Fruit fly (Drosophila melanogaster) whole organism, adult: ENCODE results near the gene Apoltp.

Experiments used
- CG12768 ChIP-seq: fragments of 200-800 bp; sonication (Bioruptor generic); optimal IDR thresholded peaks from 2 replicates; lab custom pipeline; 2017; ENCODE audit warnings: missing biosample characterization, missing genetic modification characterization, mild to moderate bottlenecking, moderate library complexity, missing genetic modification reagents
- CG14711 ChIP-seq: fragments of 200-800 bp; sonication (Bioruptor generic); optimal IDR thresholded peaks from 2 replicates; lab custom pipeline; 2018; ENCODE audit warnings: missing biosample characterization, mild to moderate bottlenecking, missing genetic modification characterization, moderate library complexity
- CG33017 ChIP-seq: fragments of 200-800 bp; sonication (Bioruptor generic); optimal IDR thresholded peaks from 2 replicates; lab custom pipeline; 2018; ENCODE audit warnings: missing biosample characterization, mild to moderate bottlenecking, missing genetic modification characterization, moderate library complexity
- CG5204 ChIP-seq: fragments of 200-800 bp; sonication (Bioruptor generic); optimal IDR thresholded peaks from 2 replicates; lab custom pipeline; 2016; ENCODE audit warnings: missing biosample characterization, missing genetic modification characterization
- CG7045 ChIP-seq: fragments of 200-800 bp; sonication (Bioruptor generic); optimal IDR thresholded peaks from 2 replicates; lab custom pipeline; 2017; ENCODE audit warnings: missing biosample characterization, mild to moderate bottlenecking, missing genetic modification characterization
- cic ChIP-seq: fragments of 200-800 bp; sonication (Bioruptor generic); optimal IDR thresholded peaks from 2 replicates; lab custom pipeline; 2017; ENCODE audit warnings: missing biosample characterization, mild to moderate bottlenecking, missing genetic modification characterization, moderate library complexity
- cnc ChIP-seq, 2 experiments: fragments of >200 bp; optimal IDR thresholded peaks; 2 replicates each; lab custom pipeline; 2017
- kay ChIP-seq: fragments of 200-800 bp; sonication (Bioruptor generic); peaks from one replicate; lab custom pipeline; 2016; ENCODE audit warnings: missing biosample characterization, missing genetic modification characterization, borderline replicate concordance
- tj ChIP-seq: fragments of 200-800 bp; sonication (Bioruptor generic); optimal IDR thresholded peaks from 3 replicates; lab custom pipeline; 2017; ENCODE audit warnings: missing biosample characterization, mild to moderate bottlenecking, missing genetic modification characterization, moderate library complexity
- toe ChIP-seq: fragments of 200-800 bp; sonication (Bioruptor generic); optimal IDR thresholded peaks from 2 replicates; lab custom pipeline; 2016; ENCODE audit warnings: missing biosample characterization, missing genetic modification characterization

DNA sequence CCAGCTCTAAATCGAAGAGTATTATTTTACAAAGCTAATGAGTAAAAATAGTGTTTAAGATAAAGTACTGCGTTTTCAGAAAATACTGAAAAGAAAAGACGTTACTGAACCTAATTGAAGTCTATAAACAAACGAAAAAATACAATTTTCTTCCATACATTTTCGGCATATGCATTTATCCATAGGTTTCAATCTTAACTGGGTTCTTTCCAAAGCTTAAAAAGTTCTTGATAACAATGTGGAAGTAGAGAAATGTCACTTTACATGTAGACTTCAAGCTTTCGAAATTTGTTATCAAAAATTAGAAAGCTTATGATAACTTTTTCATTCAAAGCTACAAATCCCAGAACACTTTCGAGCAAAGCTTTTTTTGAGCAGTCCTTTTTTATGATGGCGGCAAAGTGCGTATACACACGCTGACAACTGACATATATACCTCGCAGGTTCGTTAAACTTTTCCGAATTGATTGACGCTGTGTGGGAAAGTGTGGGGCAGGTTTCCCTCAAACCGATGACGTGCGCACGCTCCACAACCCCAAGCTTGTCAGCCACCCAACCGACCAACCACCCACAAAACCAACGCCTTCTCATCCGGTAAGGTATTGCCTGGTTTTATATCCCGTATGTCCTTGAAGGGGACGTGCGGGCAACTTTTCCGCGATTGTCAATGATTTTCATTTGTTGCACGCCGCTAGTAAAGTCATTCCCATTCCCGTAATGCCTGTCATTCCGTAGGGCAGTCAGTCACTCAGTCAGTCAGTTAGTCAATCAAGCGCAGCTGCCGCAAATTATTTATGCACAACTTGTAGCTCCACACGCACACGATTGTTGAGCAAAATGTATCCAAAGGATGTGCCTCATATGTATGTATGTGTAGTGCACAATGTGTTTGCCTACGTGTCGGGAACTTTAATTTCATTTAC is 23.6 kb downstream of the Apoltp start:
- TF ChIP-seq cic (GFP tag; lab: Kevin White, UChicago) (no peak), CG12768 (no peak), CG33017 (tag; lab: Kevin White, UChicago) (no peak), CG7045 (GFP tag; lab: Kevin White, UChicago) (no peak), kay (GFP tag; lab: Kevin White, UChicago) (no peak), cnc (optimal IDR thresholded peaks at IDR 0.05; lab: Kevin White, UChicago) (no peak), CG14711 (no peak), CG5204 (no peak), toe (GFP tag; lab: Kevin White, UChicago) (no peak), tj (GFP tag; lab: Kevin White, UChicago) (no peak)
